Worm (Caenorhabditis elegans): ENCODE measurements around the gene T04F8.3.

The T04F8.3 gene

ce11 chrX:11658331-11658730, at the start of gene T04F8.3:
TSS of gene T04F8.3 (plus strand) at chrX:11658631.
- TF ChIP-seq tbx-11 (GFP tag; IDR thresholded peaks at IDR 0.05) (no peak), ceh-13 (GFP tag; optimal IDR thresholded peaks at IDR 0.05) (no peak), aly-1 (tag; optimal IDR thresholded peaks at IDR 0.05) (no peak), hnd-1 (tag; optimal IDR thresholded peaks at IDR 0.05) (no peak), tra-4 (tag; optimal IDR thresholded peaks at IDR 0.05) (no peak), scrt-1 (GFP tag; IDR thresholded peaks at IDR 0.05) (no peak), F13C5.2 (tag; optimal IDR thresholded peaks at IDR 0.05) (no peak), ceh-36 (tag; optimal IDR thresholded peaks at IDR 0.05) (no peak), hmbx-1 (tag; optimal IDR thresholded peaks at IDR 0.05) (no peak), tbx-37 (GFP tag; conservative IDR thresholded peaks at IDR 0.05) (no peak), sea-1 (GFP tag; conservative IDR thresholded peaks at IDR 0.05) (no peak), B0310.2 (tag; optimal IDR thresholded peaks at IDR 0.05) (no peak), pes-1 (GFP tag; IDR thresholded peaks at IDR 0.05) (no peak), hmg-4 (GFP tag; optimal IDR thresholded peaks at IDR 0.05) (no peak)

ce11 chrX:11617387-11617786, 41.0 kb upstream of the T04F8.3 start, which contains the start of gene F52D10.4:
TSS of gene F52D10.4 (plus strand) at chrX:11617470.
- no peak for TF ChIP-seq aly-1 (tag; optimal IDR thresholded peaks at IDR 0.05)
- TF ChIP-seq tbx-11 (GFP tag; IDR thresholded peaks at IDR 0.05): no peak
- TF ChIP-seq ceh-13 (GFP tag; optimal IDR thresholded peaks at IDR 0.05): no peak

ce11 chrX:11621997-11622396, 36.4 kb upstream of the T04F8.3 start, which contains the start of gene sto-3:
TSS of gene sto-3 (minus strand) at chrX:11622097.
- no peak for TF ChIP-seq F13C5.2 (tag; optimal IDR thresholded peaks at IDR 0.05)

ce11 chrX:11623442-11623841, 35.0 kb upstream of the T04F8.3 start:
- TF ChIP-seq pes-1 (GFP tag; IDR thresholded peaks at IDR 0.05) (no peak), ceh-36 (tag; optimal IDR thresholded peaks at IDR 0.05) (no peak), ama-1 (optimal IDR thresholded peaks at IDR 0.05) (no peak), aly-1 (tag; optimal IDR thresholded peaks at IDR 0.05) (no peak), hnd-1 (tag; optimal IDR thresholded peaks at IDR 0.05) (no peak), flt-1 (GFP tag; IDR thresholded peaks at IDR 0.05) (no peak), B0310.2 (tag; optimal IDR thresholded peaks at IDR 0.05) (no peak), sea-1 (GFP tag; conservative IDR thresholded peaks at IDR 0.05) (no peak), tbx-37 (GFP tag; conservative IDR thresholded peaks at IDR 0.05) (no peak), tbx-11 (GFP tag; IDR thresholded peaks at IDR 0.05) (no peak)

ce11 chrX:11624621-11625020, 33.8 kb upstream of the T04F8.3 start:
- no peak for TF ChIP-seq pes-1 (GFP tag; IDR thresholded peaks at IDR 0.05)

- no peak for TF ChIP-seq tra-4 (tag; optimal IDR thresholded peaks at IDR 0.05)
- no peak for TF ChIP-seq ama-1 (optimal IDR thresholded peaks at IDR 0.05)
- no peak for TF ChIP-seq tbx-11 (GFP tag; IDR thresholded peaks at IDR 0.05)
- TF ChIP-seq hmg-4 (GFP tag; optimal IDR thresholded peaks at IDR 0.05): no peak
- TF ChIP-seq ceh-36 (tag; optimal IDR thresholded peaks at IDR 0.05): no peak
- TF ChIP-seq aly-1 (tag; optimal IDR thresholded peaks at IDR 0.05): no peak
- no peak for TF ChIP-seq sea-1 (GFP tag; conservative IDR thresholded peaks at IDR 0.05)
- no peak for TF ChIP-seq tbx-37 (GFP tag; conservative IDR thresholded peaks at IDR 0.05)
- TF ChIP-seq scrt-1 (GFP tag; IDR thresholded peaks at IDR 0.05): no peak
- TF ChIP-seq F13C5.2 (tag; optimal IDR thresholded peaks at IDR 0.05): no peak
Measured at ce11 chrX:11627013-11627412, 31.4 kb upstream of the T04F8.3 start, which contains the start of gene twk-44. TSS of gene twk-44 (minus strand) at chrX:11627113.

ce11 chrX:11628580-11628979, 29.9 kb upstream of the T04F8.3 start, which contains the start of gene spp-30:
TSS of gene spp-30 (minus strand) at chrX:11628680.
- TF ChIP-seq pes-1 (GFP tag; IDR thresholded peaks at IDR 0.05) (no peak), ceh-13 (GFP tag; optimal IDR thresholded peaks at IDR 0.05) (no peak), hmbx-1 (tag; optimal IDR thresholded peaks at IDR 0.05) (no peak), aly-1 (tag; optimal IDR thresholded peaks at IDR 0.05) (no peak), B0310.2 (tag; optimal IDR thresholded peaks at IDR 0.05) (no peak), tbx-37 (GFP tag; conservative IDR thresholded peaks at IDR 0.05) (no peak), ama-1 (optimal IDR thresholded peaks at IDR 0.05) (no peak), scrt-1 (GFP tag; IDR thresholded peaks at IDR 0.05) (no peak), ets-7 (tag; optimal IDR thresholded peaks at IDR 0.05) (no peak), hmg-4 (GFP tag; optimal IDR thresholded peaks at IDR 0.05) (no peak), F13C5.2 (tag; optimal IDR thresholded peaks at IDR 0.05) (no peak), hnd-1 (tag; optimal IDR thresholded peaks at IDR 0.05) (no peak), ceh-36 (tag; optimal IDR thresholded peaks at IDR 0.05) (no peak), tra-4 (tag; optimal IDR thresholded peaks at IDR 0.05) (no peak), tbx-11 (GFP tag; IDR thresholded peaks at IDR 0.05) (no peak), flt-1 (GFP tag; IDR thresholded peaks at IDR 0.05) (no peak), sea-1 (GFP tag; conservative IDR thresholded peaks at IDR 0.05) (no peak)

ce11 chrX:11630499-11630898, 27.9 kb upstream of the T04F8.3 start:
- TF ChIP-seq hmbx-1 (tag; optimal IDR thresholded peaks at IDR 0.05) (no peak), flt-1 (GFP tag; IDR thresholded peaks at IDR 0.05) (no peak), hmg-4 (GFP tag; optimal IDR thresholded peaks at IDR 0.05) (no peak), ceh-13 (GFP tag; optimal IDR thresholded peaks at IDR 0.05) (no peak), tra-4 (tag; optimal IDR thresholded peaks at IDR 0.05) (no peak), aly-1 (tag; optimal IDR thresholded peaks at IDR 0.05) (no peak), ceh-36 (tag; optimal IDR thresholded peaks at IDR 0.05) (no peak), tbx-11 (GFP tag; IDR thresholded peaks at IDR 0.05) (no peak), B0310.2 (tag; optimal IDR thresholded peaks at IDR 0.05) (no peak), F13C5.2 (tag; optimal IDR thresholded peaks at IDR 0.05) (no peak), hnd-1 (tag; optimal IDR thresholded peaks at IDR 0.05) (no peak)

- no peak for TF ChIP-seq hmbx-1 (tag; optimal IDR thresholded peaks at IDR 0.05)
Measured at ce11 chrX:11632107-11632506, 26.3 kb upstream of the T04F8.3 start, which contains the start of gene sto-6. TSS of gene sto-6 (plus strand) at chrX:11632407.
